Fruit fly (Drosophila melanogaster) whole organism, prepupa: Measurements from ENCODE around the gene Pp1-87B.
A peak's percentile ranks its signal among the peaks of the same experiment; 100 is the strongest.

Experiments
- Blimp-1 ChIP-seq: fragments of 200-800 bp; sonication (Bioruptor generic); optimal IDR thresholded peaks from 3 replicates; lab custom pipeline; 2017; ENCODE audit warnings: missing biosample characterization, missing genetic modification characterization, mild to moderate bottlenecking, moderate library complexity, missing genetic modification reagents
- CG10631 ChIP-seq: fragments of 200-800 bp; sonication (Bioruptor generic); optimal IDR thresholded peaks from 2 replicates; lab custom pipeline; 2016; ENCODE audit warnings: missing biosample characterization, missing genetic modification characterization
- CG10669 ChIP-seq: fragments of 200-800 bp; sonication (Bioruptor generic); optimal IDR thresholded peaks from 3 replicates; lab custom pipeline; 2018; ENCODE audit warnings: missing biosample characterization, mild to moderate bottlenecking, missing genetic modification characterization, moderate library complexity
- CG11762 ChIP-seq: fragments of 200-800 bp; sonication (Bioruptor generic); optimal IDR thresholded peaks from 3 replicates; lab custom pipeline; 2016; ENCODE audit warnings: missing biosample characterization, missing genetic modification characterization; ENCODE audit not compliant: insufficient read depth
- CG11902 ChIP-seq: fragments of 200-800 bp; sonication (Bioruptor generic); optimal IDR thresholded peaks from 3 replicates; lab custom pipeline; 2016; ENCODE audit warnings: missing biosample characterization, missing genetic modification characterization
- CG15336 ChIP-seq: fragments of 200-800 bp; sonication (Bioruptor generic); IDR thresholded peaks from 2 replicates; pipeline ENCODE4 v1.3.6; 2022; ENCODE audit warnings: missing biosample characterization, missing genetic modification characterization
- CG1621 ChIP-seq: fragments of 200-800 bp; sonication (Bioruptor generic); optimal IDR thresholded peaks from 3 replicates; lab custom pipeline; 2018; ENCODE audit warnings: missing biosample characterization, mild to moderate bottlenecking, missing genetic modification characterization
- CG16779 ChIP-seq: fragments of 200-800 bp; sonication (Bioruptor generic); optimal IDR thresholded peaks from 3 replicates; lab custom pipeline; 2017; ENCODE audit warnings: missing biosample characterization, mild to moderate bottlenecking, missing genetic modification characterization
- CG31627 ChIP-seq: fragments of 200-800 bp; sonication (Bioruptor generic); optimal IDR thresholded peaks from 3 replicates; lab custom pipeline; 2016; ENCODE audit warnings: missing biosample characterization, missing genetic modification characterization
- CG32006 ChIP-seq: fragments of 200-800 bp; sonication (Bioruptor generic); optimal IDR thresholded peaks from 3 replicates; lab custom pipeline; 2017; ENCODE audit warnings: missing biosample characterization, mild to moderate bottlenecking, missing genetic modification characterization
- CG3919 ChIP-seq: fragments of 200-800 bp; sonication (Bioruptor generic); optimal IDR thresholded peaks from 3 replicates; lab custom pipeline; 2016; ENCODE audit warnings: missing biosample characterization, missing genetic modification characterization
- CG4318 ChIP-seq: fragments of 200-800 bp; sonication (Bioruptor generic); optimal IDR thresholded peaks from 3 replicates; lab custom pipeline; 2017; ENCODE audit warnings: missing biosample characterization, mild to moderate bottlenecking, missing genetic modification characterization
- CG6163 ChIP-seq: fragments of 200-800 bp; sonication (Bioruptor generic); IDR thresholded peaks from 3 replicates; pipeline ENCODE4 v1.3.6; 2022; ENCODE audit warnings: missing biosample characterization, missing genetic modification characterization
- CG6276 ChIP-seq: fragments of 200-800 bp; sonication (Bioruptor generic); optimal IDR thresholded peaks from 2 replicates; lab custom pipeline; 2017; ENCODE audit warnings: missing biosample characterization, mild to moderate bottlenecking, missing genetic modification characterization
- CG6808 ChIP-seq: fragments of 200-800 bp; sonication (Bioruptor generic); optimal IDR thresholded peaks from 3 replicates; lab custom pipeline; 2017; ENCODE audit warnings: missing biosample characterization, missing genetic modification characterization, mild to moderate bottlenecking, moderate library complexity, missing genetic modification reagents
- CG6854 ChIP-seq: fragments of 200-800 bp; sonication (Bioruptor generic); optimal IDR thresholded peaks from 2 replicates; lab custom pipeline; 2017; ENCODE audit warnings: missing biosample characterization, mild to moderate bottlenecking, missing genetic modification characterization
- CG8632 ChIP-seq: fragments of 200-800 bp; sonication (Bioruptor generic); optimal IDR thresholded peaks from 3 replicates; lab custom pipeline; 2016; ENCODE audit warnings: missing biosample characterization, missing genetic modification characterization
- CG9139 ChIP-seq: fragments of 200-800 bp; sonication (Bioruptor generic); optimal IDR thresholded peaks from 3 replicates; lab custom pipeline; 2017; ENCODE audit warnings: missing biosample characterization, mild to moderate bottlenecking, missing genetic modification characterization
- Eip75B ChIP-seq: fragments of 200-800 bp; sonication (Bioruptor generic); optimal IDR thresholded peaks from 3 replicates; lab custom pipeline; 2016; ENCODE audit warnings: missing biosample characterization, missing genetic modification characterization
- Eip93F ChIP-seq: fragments of 200-800 bp; sonication (Bioruptor generic); optimal IDR thresholded peaks from 2 replicates; lab custom pipeline; 2016; ENCODE audit warnings: missing biosample characterization, mild to moderate bottlenecking, missing genetic modification characterization
- Ets96B ChIP-seq: fragments of 200-800 bp; optimal IDR thresholded peaks from 2 replicates; lab custom pipeline; 2019; ENCODE audit warnings: missing biosample characterization, mild to moderate bottlenecking, missing genetic modification characterization, moderate library complexity
- Hr38 ChIP-seq: sonication (Bioruptor generic); optimal IDR thresholded peaks from 2 replicates; lab custom pipeline; 2016; ENCODE audit warnings: missing biosample characterization, missing genetic modification characterization
- Lpt ChIP-seq: fragments of 200-800 bp; sonication (Bioruptor generic); optimal IDR thresholded peaks from 3 replicates; lab custom pipeline; 2016; ENCODE audit warnings: missing biosample characterization, missing genetic modification characterization
- Met ChIP-seq: fragments of 200-800 bp; sonication (Bioruptor generic); optimal IDR thresholded peaks from 3 replicates; lab custom pipeline; 2016; ENCODE audit warnings: missing biosample characterization, missing genetic modification characterization
- OdsH ChIP-seq: fragments of 200-800 bp; sonication (Bioruptor generic); optimal IDR thresholded peaks from 3 replicates; lab custom pipeline; 2016; ENCODE audit warnings: missing biosample characterization, missing genetic modification characterization
- Smox ChIP-seq: fragments of 200-800 bp; sonication (Bioruptor generic); optimal IDR thresholded peaks from 3 replicates; lab custom pipeline; 2016; ENCODE audit warnings: missing biosample characterization, missing genetic modification characterization
- Sox14 ChIP-seq: fragments of 200-800 bp; sonication (Bioruptor generic); optimal IDR thresholded peaks from 3 replicates; lab custom pipeline; 2016; ENCODE audit warnings: missing biosample characterization, missing genetic modification characterization
- achi ChIP-seq: fragments of 200-800 bp; sonication (Bioruptor generic); optimal IDR thresholded peaks from 3 replicates; lab custom pipeline; 2016; ENCODE audit warnings: missing biosample characterization, missing genetic modification characterization
- acj6 ChIP-seq: fragments of 200-800 bp; sonication (Bioruptor generic); optimal IDR thresholded peaks from 3 replicates; lab custom pipeline; 2016; ENCODE audit warnings: missing biosample characterization, missing genetic modification characterization
- cyc ChIP-seq: fragments of 200-800 bp; sonication (Bioruptor generic); optimal IDR thresholded peaks from 3 replicates; lab custom pipeline; 2016; ENCODE audit warnings: missing biosample characterization, missing genetic modification characterization
- dac ChIP-seq: fragments of 200-800 bp; sonication (Bioruptor generic); optimal IDR thresholded peaks from 2 replicates; lab custom pipeline; 2017; ENCODE audit warnings: missing biosample characterization, mild to moderate bottlenecking, missing genetic modification characterization
- dsx ChIP-seq: fragments of 200-800 bp; optimal IDR thresholded peaks from 3 replicates; lab custom pipeline; 2019; ENCODE audit warnings: missing biosample characterization, mild to moderate bottlenecking, missing genetic modification characterization, moderate library complexity; ENCODE audit not compliant: poor library complexity, severe bottlenecking
- fd59A ChIP-seq: fragments of 200-800 bp; sonication (Bioruptor generic); optimal IDR thresholded peaks from 2 replicates; lab custom pipeline; 2017; ENCODE audit warnings: missing biosample characterization, mild to moderate bottlenecking, missing genetic modification characterization, missing genetic modification reagents
- fd85E ChIP-seq: fragments of 200-800 bp; sonication (Bioruptor generic); optimal IDR thresholded peaks from 3 replicates; lab custom pipeline; 2016; ENCODE audit warnings: missing biosample characterization, missing genetic modification characterization
- fkh ChIP-seq: fragments of 200-800 bp; sonication (Bioruptor generic); optimal IDR thresholded peaks from 3 replicates; lab custom pipeline; 2017; ENCODE audit warnings: missing biosample characterization, mild to moderate bottlenecking, missing genetic modification characterization, moderate library complexity
- net ChIP-seq: fragments of 200-800 bp; sonication (Bioruptor generic); optimal IDR thresholded peaks from 3 replicates; lab custom pipeline; 2016; ENCODE audit warnings: missing biosample characterization, missing genetic modification characterization
- salr ChIP-seq, 2 experiments: fragments of 200-800 bp; sonication (Bioruptor generic); optimal IDR thresholded peaks; 3 replicates each; lab custom pipeline; 2016 to 2018; ENCODE audit warnings: missing biosample characterization in 2 of 2, missing genetic modification characterization in 2 of 2, mild to moderate bottlenecking in 1 of 2
- spab ChIP-seq: fragments of 200-800 bp; sonication (Bioruptor generic); optimal IDR thresholded peaks from 2 replicates; lab custom pipeline; 2017; ENCODE audit warnings: missing biosample characterization, mild to moderate bottlenecking, missing genetic modification characterization, missing genetic modification reagents
- ss ChIP-seq, 2 experiments: fragments of 200-800 bp; sonication (Bioruptor generic); optimal IDR thresholded peaks; 2 replicates in 1 of 2; 3 replicates in 1 of 2; lab custom pipeline; 2017 to 2018; ENCODE audit warnings: mild to moderate bottlenecking in 2 of 2, missing biosample characterization in 2 of 2, missing genetic modification characterization in 2 of 2, moderate library complexity in 1 of 2
- svp ChIP-seq: fragments of 200-800 bp; sonication (Bioruptor generic); peaks from one replicate; lab custom pipeline; 2016; ENCODE audit warnings: missing biosample characterization, missing genetic modification characterization
- vri ChIP-seq: fragments of 200-800 bp; sonication (Bioruptor generic); optimal IDR thresholded peaks from 3 replicates; lab custom pipeline; 2016; ENCODE audit warnings: missing biosample characterization, mild to moderate bottlenecking, missing genetic modification characterization

Gene Pp1-87B

dm6 chr3R:12406235-12407196, 19.2 kb downstream of the Pp1-87B start, which contains the start of gene CG5167 (continued):
- peak; percentile 8 for TF ChIP-seq cyc (GFP tag; lab: Kevin White, UChicago)
- no peak for TF ChIP-seq Smox (GFP tag; lab: Kevin White, UChicago)
- TF ChIP-seq net (GFP tag; lab: Kevin White, UChicago), result peak; percentile 76
- peak; percentile 25 for TF ChIP-seq fkh (GFP tag; lab: Kevin White, UChicago)
- peak; percentile 69 for TF ChIP-seq svp (GFP tag; lab: Kevin White, UChicago)
- TF ChIP-seq CG10669 (GFP tag; lab: Kevin White, UChicago), result no peak
- peak; percentile 42; the same call in 1 of the 2 replicates for TF ChIP-seq CG15336 (GFP tag; lab: Robert Waterston, UW)
- no peak for TF ChIP-seq Met
- TF ChIP-seq Blimp-1, result no peak
- TF ChIP-seq acj6 (GFP tag; lab: Kevin White, UChicago), result no peak
- TF ChIP-seq spab (GFP tag; lab: Kevin White, UChicago), result peak; percentile 54
- no peak for TF ChIP-seq fd85E (GFP tag; lab: Kevin White, UChicago)
- TF ChIP-seq salr (GFP tag; optimal IDR thresholded peaks at IDR 0.05; lab: Kevin White, UChicago), result peak; percentile 41 to 50
- TF ChIP-seq, all 60 proteins: peak for 38

DNA sequence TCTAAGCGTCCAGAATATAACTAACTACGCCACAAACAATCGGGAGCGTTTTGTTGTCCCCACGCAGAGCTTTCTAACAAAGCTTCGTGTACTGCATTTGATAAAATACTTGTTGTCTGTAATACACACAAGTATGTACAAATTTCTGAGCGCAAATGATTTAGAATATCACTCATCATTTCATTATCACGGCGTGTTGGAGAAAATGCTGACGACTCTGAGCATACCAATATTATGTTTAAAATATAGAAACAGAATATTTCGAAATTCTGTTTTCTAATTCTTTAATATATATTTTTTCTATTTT, 19.8 kb downstream of the Pp1-87B start, which contains the start of gene Cyp9f2:
Gene Cyp9f2 (minus strand): TSS at position 101 of the 307 bp plus-strand sequence.
- no peak for TF ChIP-seq CG11902 (GFP tag; lab: Kevin White, UChicago)
- no peak for TF ChIP-seq CG11762 (GFP tag; lab: Kevin White, UChicago)
- TF ChIP-seq CG16779 (tag; lab: Kevin White, UChicago), result no peak
- TF ChIP-seq achi (GFP tag; lab: Kevin White, UChicago), result no peak
- no peak for TF ChIP-seq CG9139 (GFP tag; lab: Kevin White, UChicago)
- no peak for TF ChIP-seq CG32006 (GFP tag; lab: Kevin White, UChicago)
- TF ChIP-seq spab (GFP tag; lab: Kevin White, UChicago), result no peak
- TF ChIP-seq cyc (GFP tag; lab: Kevin White, UChicago), result no peak
- TF ChIP-seq Sox14 (GFP tag; lab: Kevin White, UChicago), result no peak
- TF ChIP-seq CG15336 (GFP tag; lab: Robert Waterston, UW), result no peak
- TF ChIP-seq Ets96B (tag; lab: Kevin White, UChicago), result no peak
- TF ChIP-seq Eip75B (GFP tag; lab: Kevin White, UChicago), result no peak
- TF ChIP-seq CG8632 (GFP tag; lab: Kevin White, UChicago), result no peak
- TF ChIP-seq CG1621 (tag; lab: Kevin White, UChicago), result no peak
- no peak for TF ChIP-seq CG10669 (GFP tag; lab: Kevin White, UChicago)
- TF ChIP-seq CG6854 (GFP tag; lab: Kevin White, UChicago), result no peak
- TF ChIP-seq Lpt (GFP tag; lab: Kevin White, UChicago), result no peak
- TF ChIP-seq dac (GFP tag; lab: Kevin White, UChicago), result no peak
- no peak for TF ChIP-seq OdsH (GFP tag; lab: Kevin White, UChicago)

DNA sequence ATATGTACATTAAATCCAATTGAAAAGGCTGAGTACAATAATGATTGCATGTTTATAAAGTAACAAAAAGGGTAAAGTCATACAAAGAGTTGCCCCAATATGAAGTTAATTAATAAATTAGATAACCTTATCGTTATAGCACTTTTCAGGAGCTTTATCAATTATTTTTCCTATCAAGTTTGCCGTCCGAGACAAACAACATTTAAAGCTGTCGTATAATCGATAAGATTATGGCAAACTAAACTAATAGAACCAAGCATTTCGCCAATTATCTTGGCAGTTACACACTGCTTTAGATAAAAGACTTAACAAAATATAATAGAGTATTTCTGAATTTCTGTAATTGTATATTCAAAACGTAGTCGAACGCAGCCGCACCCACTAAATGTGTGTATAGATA, 20.6 kb downstream of the Pp1-87B start:
- TF ChIP-seq net (GFP tag; lab: Kevin White, UChicago) (no peak), Eip93F (peak; percentile 26), vri (GFP tag; lab: Kevin White, UChicago) (peak; percentile 18), ss (GFP tag; optimal IDR thresholded peaks at IDR 0.05; lab: Kevin White, UChicago) (no peak)

- peak; percentile 99 for TF ChIP-seq CG11762 (GFP tag; lab: Kevin White, UChicago)
- TF ChIP-seq OdsH (GFP tag; lab: Kevin White, UChicago), result peak; percentile 95
- peak; percentile 92 for TF ChIP-seq CG16779 (tag; lab: Kevin White, UChicago)
- TF ChIP-seq spab (GFP tag; lab: Kevin White, UChicago), result peak; percentile 98
- peak; percentile 91 for TF ChIP-seq CG10631
- peak in 1 of 2 experiments; percentile 94 for TF ChIP-seq salr (GFP tag; optimal IDR thresholded peaks at IDR 0.05; lab: Kevin White, UChicago)
- no peak for TF ChIP-seq Hr38 (GFP tag; lab: Kevin White, UChicago)
- TF ChIP-seq vri (GFP tag; lab: Kevin White, UChicago), result peak; percentile 95
- peak; percentile 94 for TF ChIP-seq net (GFP tag; lab: Kevin White, UChicago)
- peak; percentile 94 for TF ChIP-seq CG6276 (GFP tag; lab: Kevin White, UChicago)
- peak; percentile 100 for TF ChIP-seq CG3919
- TF ChIP-seq fd59A (GFP tag; lab: Kevin White, UChicago), result peak; percentile 91
- peak; percentile 98 for TF ChIP-seq Ets96B (tag; lab: Kevin White, UChicago)
- TF ChIP-seq CG31627 (GFP tag; lab: Kevin White, UChicago), result peak; percentile 96
- TF ChIP-seq CG6808, result peak; percentile 95
- peak; percentile 98 for TF ChIP-seq dsx (GFP tag; lab: Kevin White, UChicago)
- peak; percentile 93 for TF ChIP-seq acj6 (GFP tag; lab: Kevin White, UChicago)
- peak; percentile 100 for TF ChIP-seq CG6163 (GFP tag; lab: Robert Waterston, UW)
- TF ChIP-seq CG10669 (GFP tag; lab: Kevin White, UChicago), result peak; percentile 96
- peak; percentile 88 for TF ChIP-seq CG4318 (GFP tag; lab: Kevin White, UChicago)
Measured at dm6 chr3R:12402935-12403334, 22.8 kb downstream of the Pp1-87B start.
